Worm (Caenorhabditis elegans) whole organism, mixed stage, embryonic: ENCODE measurements around the gene Y45F3A.5.

Experiments
- blmp-1 ChIP-seq: fragments of 150-350 bp; optimal IDR thresholded peaks from 2 replicates; lab custom pipeline; 2014; ENCODE audit warnings: missing biosample characterization, missing genetic modification characterization
- mep-1 ChIP-seq: fragments of 150-350 bp; optimal IDR thresholded peaks from 2 replicates; lab custom pipeline; 2017; ENCODE audit warnings: missing biosample characterization, missing genetic modification reagents, missing genetic modification characterization, inconsistent platforms
- snpc-4 ChIP-seq: fragments of 150-350 bp; optimal IDR thresholded peaks from 2 replicates; lab custom pipeline; 2014; ENCODE audit warnings: missing biosample characterization, missing genetic modification characterization
- sptf-1 ChIP-seq: sonication (generic microtip); optimal IDR thresholded peaks from 2 replicates; lab custom pipeline; 2017; ENCODE audit warnings: mild to moderate bottlenecking, missing genetic modification characterization, moderate library complexity, missing compliant biosample characterization

- TF ChIP-seq sptf-1 (tag; lab: Kevin White, UChicago) (no peak), snpc-4 (no peak), mep-1 (tag; lab: Kevin White, UChicago) (no peak), blmp-1 (tag; lab: Kevin White, UChicago) (no peak)
These were observed 8.4 kb downstream of the Y45F3A.5 start for ce11 chrIII:10577782-10578181.
